Worm (Caenorhabditis elegans): ENCODE results near the gene Y62H9A.10.

Gene Y62H9A.10

ce11 chrX:11925243-11925642, 22.7 kb upstream of the Y62H9A.10 start:
- TF ChIP-seq mep-1 (tag; optimal IDR thresholded peaks at IDR 0.05) (no peak), ceh-39 (tag; optimal IDR thresholded peaks at IDR 0.05) (no peak), zip-8 (tag; optimal IDR thresholded peaks at IDR 0.05) (no peak), pha-4 (tag; optimal IDR thresholded peaks at IDR 0.05) (no peak), cnd-1 (tag; optimal IDR thresholded peaks at IDR 0.05) (no peak), flh-1 (GFP tag; optimal IDR thresholded peaks at IDR 0.05) (no peak), unc-120 (tag; optimal IDR thresholded peaks at IDR 0.05; ENCODE audit: poor library complexity, severe bottlenecking) (no peak), nhr-12 (tag; optimal IDR thresholded peaks at IDR 0.05) (no peak), ham-2 (GFP tag; optimal IDR thresholded peaks at IDR 0.05) (no peak), ceh-83 (GFP tag; optimal IDR thresholded peaks at IDR 0.05) (no peak), nhr-28 (tag; optimal IDR thresholded peaks at IDR 0.05) (no peak), nhr-237 (tag; optimal IDR thresholded peaks at IDR 0.05) (no peak), nhr-76 (tag; optimal IDR thresholded peaks at IDR 0.05) (no peak), bed-3 (GFP tag; optimal IDR thresholded peaks at IDR 0.05) (no peak), mab-5 (tag; optimal IDR thresholded peaks at IDR 0.05) (no peak), sem-2 (GFP tag; optimal IDR thresholded peaks at IDR 0.05) (no peak), hlh-1 (tag; optimal IDR thresholded peaks at IDR 0.05) (no peak), ceh-43 (GFP tag; optimal IDR thresholded peaks at IDR 0.05) (no peak), lin-13 (tag; optimal IDR thresholded peaks at IDR 0.05) (no peak)

- no peak for TF ChIP-seq lsy-2 (tag; optimal IDR thresholded peaks at IDR 0.05)
- peak; percentile 9 for TF ChIP-seq nhr-237 (tag; optimal IDR thresholded peaks at IDR 0.05)
Observed at ce11 chrX:11924158-11924557, 21.6 kb upstream of the Y62H9A.10 start, which contains the start of gene F55G7.1. F55G7.1 (plus strand) TSS chrX:11924433.

- TF ChIP-seq flh-1 (GFP tag; optimal IDR thresholded peaks at IDR 0.05), result no peak
- no peak for TF ChIP-seq lin-32 (GFP tag; optimal IDR thresholded peaks at IDR 0.05)
- no peak for TF ChIP-seq ceh-83 (GFP tag; optimal IDR thresholded peaks at IDR 0.05)
- no peak for TF ChIP-seq snpc-4 (tag; optimal IDR thresholded peaks at IDR 0.05)
- no peak for TF ChIP-seq sem-2 (GFP tag; optimal IDR thresholded peaks at IDR 0.05)
- TF ChIP-seq lsy-2 (tag; optimal IDR thresholded peaks at IDR 0.05), result no peak
- TF ChIP-seq nhr-12 (tag; optimal IDR thresholded peaks at IDR 0.05), result no peak
- TF ChIP-seq elt-3 (tag; optimal IDR thresholded peaks at IDR 0.05), result no peak
- TF ChIP-seq tbx-8 (GFP tag; optimal IDR thresholded peaks at IDR 0.05), result no peak
- no peak for TF ChIP-seq zip-8 (tag; optimal IDR thresholded peaks at IDR 0.05)
- TF ChIP-seq nhr-28 (tag; optimal IDR thresholded peaks at IDR 0.05), result no peak
- TF ChIP-seq elt-1 (tag; optimal IDR thresholded peaks at IDR 0.05; ENCODE audit: borderline replicate concordance, insufficient read depth), result no peak
Observed at ce11 chrX:11920723-11921283, 18.2 kb upstream of the Y62H9A.10 start, which contains the start of gene Y62H9A.14. Y62H9A.14 (plus strand) TSS chrX:11921233.

- TF ChIP-seq ceh-43 (GFP tag; optimal IDR thresholded peaks at IDR 0.05) (no peak), unc-120 (tag; optimal IDR thresholded peaks at IDR 0.05; ENCODE audit: poor library complexity, severe bottlenecking) (no peak), unc-39 (tag; optimal IDR thresholded peaks at IDR 0.05) (no peak), flh-1 (GFP tag; optimal IDR thresholded peaks at IDR 0.05) (no peak), elt-1 (tag; optimal IDR thresholded peaks at IDR 0.05; ENCODE audit: borderline replicate concordance, insufficient read depth) (no peak), bed-3 (GFP tag; optimal IDR thresholded peaks at IDR 0.05) (no peak)
Observed at ce11 chrX:11917994-11918393, 15.4 kb upstream of the Y62H9A.10 start, which contains the start of gene Y62H9A.16. Y62H9A.16 (plus strand) TSS chrX:11918294.

- TF ChIP-seq snpc-4 (tag; optimal IDR thresholded peaks at IDR 0.05) (no peak), ceh-39 (tag; optimal IDR thresholded peaks at IDR 0.05) (no peak), nhr-76 (tag; optimal IDR thresholded peaks at IDR 0.05) (no peak), lsy-2 (tag; optimal IDR thresholded peaks at IDR 0.05) (no peak), nhr-2 (tag; optimal IDR thresholded peaks at IDR 0.05) (no peak), unc-62 (GFP tag; optimal IDR thresholded peaks at IDR 0.05) (no peak), ztf-11 (tag; optimal IDR thresholded peaks at IDR 0.05) (no peak), ceh-83 (GFP tag; optimal IDR thresholded peaks at IDR 0.05) (no peak), tbx-8 (GFP tag; optimal IDR thresholded peaks at IDR 0.05) (no peak)
Observed at ce11 chrX:11916705-11917104, 14.1 kb upstream of the Y62H9A.10 start, which contains the start of gene Y62H9A.13. Y62H9A.13 (plus strand) TSS chrX:11917005.

ce11 chrX:11913824-11914223, 11.3 kb upstream of the Y62H9A.10 start, which contains the start of gene Y62H9A.12:
Y62H9A.12 (plus strand) TSS chrX:11914124.
- TF ChIP-seq ces-1 (GFP tag; optimal IDR thresholded peaks at IDR 0.05) (no peak), mls-2 (tag; optimal IDR thresholded peaks at IDR 0.05) (no peak), drap-1 (GFP tag; optimal IDR thresholded peaks at IDR 0.05) (no peak), ceh-83 (GFP tag; optimal IDR thresholded peaks at IDR 0.05) (no peak), lin-13 (tag; optimal IDR thresholded peaks at IDR 0.05) (no peak), flh-1 (GFP tag; optimal IDR thresholded peaks at IDR 0.05) (no peak), cnd-1 (tag; optimal IDR thresholded peaks at IDR 0.05) (no peak), unc-39 (tag; optimal IDR thresholded peaks at IDR 0.05) (no peak), tbx-8 (GFP tag; optimal IDR thresholded peaks at IDR 0.05) (no peak), lsy-2 (tag; optimal IDR thresholded peaks at IDR 0.05) (no peak), pha-4 (tag; optimal IDR thresholded peaks at IDR 0.05) (no peak), snpc-4 (tag; optimal IDR thresholded peaks at IDR 0.05) (no peak), unc-62 (GFP tag; optimal IDR thresholded peaks at IDR 0.05) (no peak), ceh-39 (tag; optimal IDR thresholded peaks at IDR 0.05) (no peak), lin-32 (GFP tag; optimal IDR thresholded peaks at IDR 0.05) (no peak), nhr-237 (tag; optimal IDR thresholded peaks at IDR 0.05) (no peak), bed-3 (GFP tag; optimal IDR thresholded peaks at IDR 0.05) (no peak), nhr-2 (tag; optimal IDR thresholded peaks at IDR 0.05) (no peak), M03D4.4 (tag; optimal IDR thresholded peaks at IDR 0.05) (no peak), unc-120 (tag; optimal IDR thresholded peaks at IDR 0.05; ENCODE audit: poor library complexity, severe bottlenecking) (no peak)
